Fruit fly (Drosophila melanogaster): ENCODE measurements around the gene jvl.

The jvl gene

DNA sequence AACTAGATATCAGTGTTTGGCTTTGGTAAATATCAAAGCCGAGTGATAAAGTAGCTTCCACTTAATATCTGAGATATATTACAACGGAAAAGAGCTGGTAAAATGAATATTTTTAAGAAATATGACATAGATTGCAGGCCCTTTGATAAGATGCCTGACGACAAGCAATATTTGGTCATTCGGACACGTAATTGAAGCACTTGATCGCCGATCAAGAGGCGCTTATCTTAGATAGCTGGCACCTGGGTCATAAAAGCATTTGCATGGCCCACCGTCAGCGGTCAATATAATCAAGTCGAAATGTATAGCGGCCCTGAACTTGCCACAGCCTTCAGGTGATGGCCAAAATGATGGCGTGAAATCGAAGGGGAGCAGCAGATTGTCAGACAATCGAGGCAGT lies 69.3 kb downstream of the jvl start:
- TF ChIP-seq grn (GFP tag; optimal IDR thresholded peaks at IDR 0.05) (peak; percentile 70), nom (GFP tag; optimal IDR thresholded peaks at IDR 0.05) (no peak), exex (tag; optimal IDR thresholded peaks at IDR 0.05) (peak; percentile 68), ci (GFP tag; IDR thresholded peaks at IDR 0.05) (no peak), CG2875 (GFP tag; optimal IDR thresholded peaks at IDR 0.05) (no peak)

DNA sequence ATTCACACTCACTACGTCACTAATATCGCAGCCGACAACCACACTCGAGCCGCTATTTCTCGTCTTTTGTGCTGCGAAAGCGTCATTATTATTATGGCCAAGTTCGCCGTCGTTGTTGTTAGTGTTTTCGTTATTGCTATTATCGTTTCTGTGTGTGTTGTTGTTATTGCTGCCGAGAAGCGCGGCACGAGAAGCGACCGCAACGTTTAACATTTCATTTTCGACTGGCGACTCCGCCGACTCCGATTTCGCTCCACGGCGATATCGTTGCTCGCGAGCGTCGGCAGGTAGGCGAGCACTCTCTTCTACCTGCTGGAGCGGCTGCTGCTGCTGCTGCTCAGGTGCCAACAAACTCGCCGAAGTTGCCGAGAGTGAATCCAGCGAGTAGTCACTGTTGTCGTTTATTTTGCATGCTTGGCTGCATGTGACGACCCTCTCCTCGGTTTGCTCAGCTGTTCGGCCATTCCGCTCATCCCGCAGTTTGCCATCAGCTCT lies 76.4 kb downstream of the jvl start:
- TF ChIP-seq CG12942 (GFP tag; optimal IDR thresholded peaks at IDR 0.05) = no peak
- no peak for TF ChIP-seq Ssrp (tag; optimal IDR thresholded peaks at IDR 0.05)
- peak; percentile 96 for TF ChIP-seq CG12155 (GFP tag; optimal IDR thresholded peaks at IDR 0.05)
- peak; percentile 38; the same call in 1 of the 3 replicates for TF ChIP-seq Opbp (GFP tag; IDR thresholded peaks at IDR 0.05; ENCODE audit: partially characterized antibody)
- TF ChIP-seq CG16779 (GFP tag; IDR thresholded peaks at IDR 0.05) = no peak
- TF ChIP-seq Deaf1 (tag; optimal IDR thresholded peaks at IDR 0.05) = peak; percentile 89
- TF ChIP-seq bbx (GFP tag; IDR thresholded peaks at IDR 0.05; ENCODE audit: partially characterized antibody) = peak; percentile 57; the same call in 1 of the 2 replicates
- peak; percentile 43; the same call in 1 of the 3 replicates for TF ChIP-seq CG34224 (GFP tag; IDR thresholded peaks at IDR 0.05; ENCODE audit: partially characterized antibody)
- peak; percentile 1 for TF ChIP-seq trem (tag; optimal IDR thresholded peaks at IDR 0.05)
- TF ChIP-seq Aef1 (GFP tag; IDR thresholded peaks at IDR 0.05) = peak; percentile 70; the same call in 2 of the 3 replicates
- no peak for TF ChIP-seq nerfin-1 (tag; optimal IDR thresholded peaks at IDR 0.05)
- TF ChIP-seq CG12769 (tag; optimal IDR thresholded peaks at IDR 0.05) = peak; percentile 40
- TF ChIP-seq mirr (GFP tag; optimal IDR thresholded peaks at IDR 0.05) = peak; percentile 5
- peak; percentile 0 for TF ChIP-seq CG2712 (tag; optimal IDR thresholded peaks at IDR 0.05)
- peak; percentile 83 for TF ChIP-seq abd-A (tag; optimal IDR thresholded peaks at IDR 0.05)
- TF ChIP-seq sna (GFP tag; IDR thresholded peaks at IDR 0.05; ENCODE audit: partially characterized antibody) = peak; percentile 46
- TF ChIP-seq Fer1 (GFP tag; optimal IDR thresholded peaks at IDR 0.05) = peak; percentile 55
- no peak for TF ChIP-seq Six4 (GFP tag; optimal IDR thresholded peaks at IDR 0.05)
- TF ChIP-seq ac (GFP tag; optimal IDR thresholded peaks at IDR 0.05) = peak; percentile 14
- TF ChIP-seq bigmax (GFP tag; optimal IDR thresholded peaks at IDR 0.05) = no peak
- TF ChIP-seq CG10979 (tag; optimal IDR thresholded peaks at IDR 0.05) = peak; percentile 12
- peak; percentile 56; the same call in 1 of the 2 replicates for TF ChIP-seq Bgb (GFP tag; IDR thresholded peaks at IDR 0.05; ENCODE audit: partially characterized antibody)
- peak; percentile 37 for TF ChIP-seq sd (tag; optimal IDR thresholded peaks at IDR 0.05)
- TF ChIP-seq CG3163 (GFP tag; optimal IDR thresholded peaks at IDR 0.05) = peak; percentile 11
- peak; percentile 40 for TF ChIP-seq CG15269 (tag; optimal IDR thresholded peaks at IDR 0.05)
- peak; percentile 53 for TF ChIP-seq lbe (GFP tag; optimal IDR thresholded peaks at IDR 0.05)
- peak; percentile 53; the same call in 1 of the 2 replicates for TF ChIP-seq CG13287 (GFP tag; IDR thresholded peaks at IDR 0.05; ENCODE audit: partially characterized antibody)
- peak in 1 of 2 experiments; percentile 38 for TF ChIP-seq crp (GFP tag; optimal IDR thresholded peaks at IDR 0.05)
- no peak for TF ChIP-seq psq (GFP tag; optimal IDR thresholded peaks at IDR 0.05)
- TF ChIP-seq crol (GFP tag; IDR thresholded peaks at IDR 0.05) = 0 out of 2 replicates have a peak, but pooled peaks have one; percentile 44
- peak; percentile 35; the same call in 1 of the 2 replicates for TF ChIP-seq CG32532 (GFP tag; IDR thresholded peaks at IDR 0.05)
- TF ChIP-seq CG11504 (tag; optimal IDR thresholded peaks at IDR 0.05) = peak; percentile 75
- TF ChIP-seq CG10543 (GFP tag; optimal IDR thresholded peaks at IDR 0.05) = peak; percentile 69
- no peak for TF ChIP-seq Hand (GFP tag; optimal IDR thresholded peaks at IDR 0.05)
- peak; percentile 35; the same call in 1 of the 3 replicates for TF ChIP-seq Dbx (GFP tag; IDR thresholded peaks at IDR 0.05)
- peak; percentile 5 for TF ChIP-seq CG6813 (GFP tag; optimal IDR thresholded peaks at IDR 0.05)
- TF ChIP-seq sens (GFP tag) = peak; percentile 21
- TF ChIP-seq Hmr (GFP tag; optimal IDR thresholded peaks at IDR 0.05) = peak; percentile 8
- TF ChIP-seq Myb (GFP tag; optimal IDR thresholded peaks at IDR 0.05) = no peak
- TF ChIP-seq NFAT (GFP tag; IDR thresholded peaks at IDR 0.05) = no peak
- TF ChIP-seq CG13894 (tag; optimal IDR thresholded peaks at IDR 0.05) = peak; percentile 14
- TF ChIP-seq kni (GFP tag; optimal IDR thresholded peaks at IDR 0.05) = peak; percentile 67

Measured in whole organism, embryonic.